Fruit fly (Drosophila melanogaster): Measurements from ENCODE around the gene Sema1a.

Gene Sema1a

DNA sequence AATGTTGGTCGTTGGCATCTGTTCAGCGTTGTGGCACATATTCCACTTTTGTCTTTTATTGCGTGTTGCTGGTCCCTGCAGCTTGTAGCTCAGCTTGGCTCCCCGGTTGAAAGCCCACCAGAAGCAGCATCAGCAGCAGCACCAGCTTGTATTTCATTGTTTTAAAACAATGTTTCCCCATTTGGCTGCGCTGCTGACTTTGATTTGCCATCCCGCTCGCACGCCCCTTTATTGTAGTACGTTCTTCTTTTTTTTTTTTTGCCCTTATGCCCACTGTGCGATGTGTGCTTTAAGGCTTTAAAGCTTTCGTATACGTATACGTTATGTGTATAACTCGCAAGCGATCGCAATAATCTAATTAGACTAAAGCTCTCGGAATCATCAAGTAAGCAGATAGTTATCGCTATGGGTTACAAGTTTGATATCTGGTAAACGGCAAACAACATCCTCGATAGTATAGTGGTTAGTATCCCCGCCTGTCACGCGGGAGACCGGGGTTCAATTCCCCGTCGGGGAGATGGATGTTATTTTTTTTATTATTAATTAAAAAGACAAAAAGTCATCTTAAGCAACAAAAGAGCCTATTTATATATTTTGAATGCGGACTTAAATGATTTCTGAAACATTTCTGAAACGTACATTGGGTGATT, 77.8 kb downstream of the Sema1a start (continued):
- TF ChIP-seq Hmr (GFP tag; optimal IDR thresholded peaks at IDR 0.05) = peak; percentile 37
- TF ChIP-seq scrt (GFP tag; optimal IDR thresholded peaks at IDR 0.05) = no peak
- no peak for TF ChIP-seq hkb (optimal IDR thresholded peaks at IDR 0.05)
- TF ChIP-seq hkb (GFP tag; IDR thresholded peaks at IDR 0.05) = no peak
- TF ChIP-seq CG13894 (tag; optimal IDR thresholded peaks at IDR 0.05) = no peak
- peak; percentile 47; the same call in 2 of the 3 replicates for TF ChIP-seq Opbp (GFP tag; IDR thresholded peaks at IDR 0.05; ENCODE audit: partially characterized antibody)
- no peak for TF ChIP-seq HLH54F (GFP tag; optimal IDR thresholded peaks at IDR 0.05)
- TF ChIP-seq CG10543 (GFP tag; optimal IDR thresholded peaks at IDR 0.05) = peak; percentile 4
- no peak for TF ChIP-seq ssp (GFP tag; IDR thresholded peaks at IDR 0.05)
- TF ChIP-seq vvl (GFP tag; IDR thresholded peaks at IDR 0.05) = no peak
- no peak for TF ChIP-seq CG10321 (GFP tag; IDR thresholded peaks at IDR 0.05)
- no peak for TF ChIP-seq Pdp1 (GFP tag; optimal IDR thresholded peaks at IDR 0.05)
- TF ChIP-seq cato (GFP tag; optimal IDR thresholded peaks at IDR 0.05; ENCODE audit: borderline replicate concordance) = no peak
- TF ChIP-seq lilli (GFP tag; optimal IDR thresholded peaks at IDR 0.05) = no peak
- TF ChIP-seq Kr (GFP tag; optimal IDR thresholded peaks at IDR 0.05) = no peak
- TF ChIP-seq CG32532 (GFP tag; IDR thresholded peaks at IDR 0.05) = no peak
- TF ChIP-seq Ssrp (tag; optimal IDR thresholded peaks at IDR 0.05) = no peak
- no peak for TF ChIP-seq salm (tag; optimal IDR thresholded peaks at IDR 0.05)
- TF ChIP-seq Drgx (GFP tag; IDR thresholded peaks at IDR 0.05) = no peak
- TF ChIP-seq grn (GFP tag; optimal IDR thresholded peaks at IDR 0.05) = no peak
- peak; percentile 21; the same call in 1 of the 3 replicates for TF ChIP-seq tgo (GFP tag; IDR thresholded peaks at IDR 0.05)
- TF ChIP-seq E2f2 (GFP tag; IDR thresholded peaks at IDR 0.05) = no peak
- TF ChIP-seq CG1792 (GFP tag; optimal IDR thresholded peaks at IDR 0.05) = no peak
- TF ChIP-seq CG30403 (GFP tag; optimal IDR thresholded peaks at IDR 0.05) = no peak
- no peak for TF ChIP-seq rib (GFP tag; IDR thresholded peaks at IDR 0.05)
- TF ChIP-seq Vsx1 (GFP tag; optimal IDR thresholded peaks at IDR 0.05) = no peak
- TF ChIP-seq CG9817 (tag; optimal IDR thresholded peaks at IDR 0.05) = no peak

DNA sequence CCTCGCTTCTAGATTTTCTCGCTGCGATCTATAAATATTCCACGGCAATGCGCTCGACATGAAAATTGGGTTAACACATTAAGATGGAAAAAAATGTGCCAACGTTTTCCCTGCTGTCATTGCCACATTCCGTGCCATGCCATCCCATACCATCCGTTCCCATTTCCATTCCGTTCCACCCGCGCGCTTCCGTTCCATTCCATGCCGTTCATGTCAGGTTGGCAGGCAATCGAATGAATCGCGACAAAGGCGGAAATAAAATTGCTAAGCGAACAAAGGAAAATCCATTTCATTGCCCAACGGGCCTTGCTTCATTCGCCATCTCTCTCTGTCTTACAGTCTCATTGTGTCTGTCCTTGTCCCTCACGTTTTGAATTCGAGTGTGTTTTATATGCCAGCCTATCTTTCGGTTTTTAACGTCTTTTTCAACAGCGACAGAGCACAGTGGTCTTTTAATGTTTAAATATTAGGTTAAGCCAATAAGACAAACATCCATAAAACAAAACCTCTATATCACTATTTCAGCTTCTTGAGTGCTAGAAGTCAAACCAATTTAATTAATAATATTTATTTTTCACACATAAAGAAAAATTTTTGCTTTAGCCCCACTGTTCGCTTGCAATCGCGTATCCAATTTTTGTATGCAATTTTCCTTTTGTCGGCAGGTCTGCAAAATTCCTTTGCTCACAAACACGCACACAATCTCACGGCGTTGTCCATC, 91.9 kb downstream of the Sema1a start:
- TF ChIP-seq scrt (GFP tag; optimal IDR thresholded peaks at IDR 0.05) (peak; percentile 2), CG13123 (GFP tag; optimal IDR thresholded peaks at IDR 0.05) (no peak), E2f1 (GFP tag; IDR thresholded peaks at IDR 0.05) (no peak), dmrt99B (tag; optimal IDR thresholded peaks at IDR 0.05) (peak; percentile 52), gsb (GFP tag; IDR thresholded peaks at IDR 0.05) (no peak), CG6175 (GFP tag; IDR thresholded peaks at IDR 0.05) (no peak), z (GFP tag; IDR thresholded peaks at IDR 0.05) (no peak), croc (GFP tag; conservative IDR thresholded peaks at IDR 0.05) (no peak), Ada2b (GFP tag; IDR thresholded peaks at IDR 0.05) (0 out of 2 replicates have a peak, but pooled peaks have one; percentile 28), gem (tag; optimal IDR thresholded peaks at IDR 0.05) (peak; percentile 65), BtbVII (GFP tag; optimal IDR thresholded peaks at IDR 0.05) (peak; percentile 23), Deaf1 (tag; optimal IDR thresholded peaks at IDR 0.05) (no peak), CG6765 (GFP tag; optimal IDR thresholded peaks at IDR 0.05) (no peak), CG43689 (GFP tag; IDR thresholded peaks at IDR 0.05) (no peak), CG17328 (GFP tag; IDR thresholded peaks at IDR 0.05) (peak; percentile 55), CG12104 (GFP tag; optimal IDR thresholded peaks at IDR 0.05) (no peak), ato (GFP tag; IDR thresholded peaks at IDR 0.05; ENCODE audit: partially characterized antibody) (no peak), esg (GFP tag; conservative IDR thresholded peaks at IDR 0.05) (peak; percentile 14; the same call in 1 of the 2 replicates), Hr51 (GFP tag; optimal IDR thresholded peaks at IDR 0.05) (peak in 1 of 2 experiments; percentile 49), NC2β (GFP tag; optimal IDR thresholded peaks at IDR 0.05) (no peak), abd-A (tag; optimal IDR thresholded peaks at IDR 0.05) (peak; percentile 19), CG42726 (GFP tag; IDR thresholded peaks at IDR 0.05; ENCODE audit: partially characterized antibody) (no peak), fd64A (GFP tag; optimal IDR thresholded peaks at IDR 0.05) (no peak), CG11247 (GFP tag; IDR thresholded peaks at IDR 0.05) (no peak)

All from whole organism, embryonic.